Fruit fly (Drosophila melanogaster): ENCODE measurements around the gene sqz.

The sqz gene

DNA sequence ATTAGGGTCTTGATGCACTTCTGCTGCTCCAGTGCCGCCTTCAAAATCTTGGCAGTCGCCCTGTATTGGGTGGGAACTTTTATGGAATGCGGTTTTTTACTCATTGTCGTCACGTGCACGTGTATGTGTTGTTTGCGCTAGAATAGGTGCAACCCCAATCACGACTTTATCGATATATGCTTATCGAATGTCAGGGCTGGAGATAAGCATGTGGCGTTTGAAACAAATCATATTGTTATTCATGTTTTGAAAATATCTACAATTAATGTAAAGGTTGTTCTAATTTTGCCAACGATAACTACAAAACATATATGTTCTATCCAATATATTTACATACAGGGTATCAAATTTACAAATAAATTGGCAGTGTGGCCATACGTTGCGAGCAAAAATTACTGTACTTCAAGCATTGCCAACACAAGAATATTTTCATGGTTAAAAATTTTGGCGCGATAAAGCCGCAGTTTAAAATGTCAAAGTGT, 1.8 kb upstream of the sqz start, which contains the start of the genes CG42359 and Nsun5:
Gene CG42359, minus strand, starts transcription at position 166 of the 482 bp plus-strand sequence.
Gene Nsun5, minus strand, starts transcription at position 166 of the 482 bp plus-strand sequence.
- peak; percentile 87 for TF ChIP-seq CG17801 (GFP tag; optimal IDR thresholded peaks at IDR 0.05; ENCODE audit: partially characterized antibody)

DNA sequence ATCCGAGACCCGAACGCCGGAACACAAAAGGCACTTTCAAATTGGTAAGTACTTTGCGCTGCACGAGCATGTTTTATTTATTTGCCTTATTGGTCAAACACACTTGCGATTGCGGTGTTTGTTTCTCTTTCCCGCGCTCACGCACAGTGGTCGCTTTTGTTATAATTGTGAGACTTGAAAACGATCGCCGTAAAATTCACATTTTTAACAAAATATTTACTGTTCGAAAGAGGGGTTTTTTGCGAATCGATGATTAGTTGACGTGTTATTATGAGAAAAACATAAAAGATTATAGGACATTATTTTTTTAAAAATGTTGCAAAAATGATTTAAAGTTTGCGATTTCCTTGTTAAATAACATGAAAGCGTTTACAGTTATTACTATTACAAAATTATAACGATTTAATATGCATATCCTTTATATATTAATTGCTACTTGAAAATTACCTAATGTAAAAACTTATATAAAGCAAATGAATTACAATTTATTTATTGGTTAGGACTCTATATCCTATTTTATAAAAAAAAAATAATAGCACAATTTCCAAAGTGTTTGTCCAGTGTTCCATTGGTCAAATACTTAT, 954 bp downstream of the sqz start:
- peak; percentile 3 for TF ChIP-seq CG17801 (GFP tag; optimal IDR thresholded peaks at IDR 0.05; ENCODE audit: partially characterized antibody)

DNA sequence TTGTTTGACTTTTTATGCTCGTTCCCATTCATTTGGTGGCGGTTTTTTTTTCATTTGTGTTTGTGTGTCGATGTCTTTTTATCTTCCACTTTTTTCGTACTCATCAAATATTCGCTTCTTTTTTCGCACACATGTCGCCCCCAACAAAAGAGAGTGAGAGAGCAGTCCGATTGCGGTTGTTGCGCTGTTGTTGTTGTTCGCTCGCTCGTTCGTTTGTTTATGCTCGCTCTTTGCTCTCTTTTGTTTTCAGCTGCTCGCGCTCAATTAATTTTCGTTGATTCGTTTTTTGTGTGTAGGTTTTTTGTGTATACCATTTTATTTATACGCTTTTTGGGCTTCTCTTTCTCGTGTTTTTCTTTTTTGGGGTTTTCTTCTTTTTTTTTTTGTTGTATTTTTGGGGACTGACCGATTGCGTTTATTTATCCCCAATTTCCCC, 1.6 kb downstream of the sqz start:
- TF ChIP-seq CG17801 (GFP tag; optimal IDR thresholded peaks at IDR 0.05; ENCODE audit: partially characterized antibody), result peak; percentile 75

DNA sequence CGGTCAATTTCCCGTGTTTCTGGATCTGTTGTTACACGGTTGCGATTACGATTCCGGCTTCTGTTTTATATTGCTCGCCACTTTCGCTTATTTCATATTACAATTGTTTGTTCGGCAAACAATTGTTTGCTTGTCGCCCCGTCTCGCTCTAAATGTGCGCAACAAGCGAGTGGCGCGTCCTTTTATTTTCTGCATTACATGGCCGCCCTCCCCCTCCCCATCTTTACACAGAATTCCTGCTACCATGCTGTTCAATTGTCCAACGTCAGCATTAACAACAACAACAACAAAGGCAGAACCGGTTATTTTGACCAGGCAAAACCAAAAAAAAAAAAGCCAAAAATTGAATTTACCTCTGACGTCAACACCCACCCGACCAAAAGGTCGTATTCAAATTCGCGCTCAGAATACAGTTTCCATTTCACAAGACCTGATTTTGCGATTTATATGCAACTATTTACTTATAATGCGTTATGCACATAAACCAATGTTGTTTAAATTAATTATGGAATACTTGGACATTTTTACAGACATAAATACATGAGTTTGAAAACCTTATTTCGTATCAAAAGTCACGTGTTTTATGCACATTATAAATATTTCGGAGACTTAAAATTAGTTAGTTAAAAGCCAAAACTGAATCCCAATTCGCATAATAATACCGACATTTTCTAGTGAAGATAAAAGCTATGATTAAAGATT, 2.2 kb downstream of the sqz start:
- TF ChIP-seq CG17801 (GFP tag; optimal IDR thresholded peaks at IDR 0.05; ENCODE audit: partially characterized antibody), result no peak

DNA sequence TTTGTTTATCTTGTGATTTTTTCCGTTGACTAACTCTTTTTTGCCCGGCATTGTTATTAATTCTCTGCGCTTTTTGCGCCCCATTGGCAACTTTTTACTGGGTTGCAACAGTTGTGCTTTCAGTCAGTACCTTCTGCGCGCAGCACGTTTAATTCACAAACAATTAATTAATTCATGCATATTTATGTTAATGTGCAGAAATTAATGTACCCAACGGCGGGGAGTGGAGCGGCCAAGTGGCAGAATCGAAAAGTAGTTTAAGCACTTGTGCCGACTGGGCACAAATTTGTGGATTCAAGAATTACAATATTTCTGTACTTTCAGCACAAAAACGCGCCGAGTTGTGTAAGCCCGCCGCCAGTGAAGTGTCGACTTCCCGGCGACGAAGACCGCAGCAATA, 3.5 kb downstream of the sqz start:
- TF ChIP-seq CG17801 (GFP tag; optimal IDR thresholded peaks at IDR 0.05; ENCODE audit: partially characterized antibody), result peak; percentile 60

DNA sequence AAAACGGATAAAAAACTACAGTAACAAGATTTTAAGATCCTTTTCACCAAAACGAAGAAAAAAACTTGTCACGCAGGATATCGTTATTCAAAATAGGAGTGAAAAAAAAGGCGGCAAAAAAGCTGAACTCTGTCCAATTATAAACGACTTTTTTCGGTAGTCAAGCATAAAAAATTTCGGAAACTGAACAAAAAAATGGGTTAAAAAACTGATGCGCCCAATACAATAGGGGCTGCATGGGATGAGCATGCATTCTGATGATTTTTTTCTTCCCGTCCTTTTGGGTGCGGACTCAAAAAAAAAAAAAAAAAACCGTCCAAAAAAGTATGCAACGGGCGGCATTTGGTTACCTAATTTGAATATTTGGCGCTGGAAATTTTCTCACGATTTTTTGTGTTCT, 10.5 kb downstream of the sqz start:
- TF ChIP-seq CG17801 (GFP tag; optimal IDR thresholded peaks at IDR 0.05; ENCODE audit: partially characterized antibody), result no peak

DNA sequence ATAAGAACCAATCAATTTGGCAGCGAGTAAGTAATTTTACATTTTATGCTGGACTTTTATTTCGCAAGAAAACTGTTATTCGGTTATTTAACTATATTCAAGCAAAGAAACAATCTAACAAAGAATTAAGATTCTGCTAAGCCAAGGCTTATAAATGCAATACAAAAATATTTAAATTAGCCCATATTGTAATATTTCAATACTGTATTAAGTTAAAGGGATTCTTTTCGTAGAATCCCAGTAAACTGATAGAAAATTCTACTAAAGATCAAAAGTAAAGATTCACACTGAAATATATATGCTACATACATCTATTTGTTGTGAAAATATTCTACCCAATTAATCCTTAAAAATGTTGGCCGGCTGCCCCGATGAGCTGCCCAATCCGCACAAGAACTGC, 12.7 kb downstream of the sqz start, which contains the start of gene CG14282:
Gene CG14282, plus strand, starts transcription at position 301 of the 400 bp plus-strand sequence.
- no peak for TF ChIP-seq CG17801 (GFP tag; optimal IDR thresholded peaks at IDR 0.05; ENCODE audit: partially characterized antibody)

DNA sequence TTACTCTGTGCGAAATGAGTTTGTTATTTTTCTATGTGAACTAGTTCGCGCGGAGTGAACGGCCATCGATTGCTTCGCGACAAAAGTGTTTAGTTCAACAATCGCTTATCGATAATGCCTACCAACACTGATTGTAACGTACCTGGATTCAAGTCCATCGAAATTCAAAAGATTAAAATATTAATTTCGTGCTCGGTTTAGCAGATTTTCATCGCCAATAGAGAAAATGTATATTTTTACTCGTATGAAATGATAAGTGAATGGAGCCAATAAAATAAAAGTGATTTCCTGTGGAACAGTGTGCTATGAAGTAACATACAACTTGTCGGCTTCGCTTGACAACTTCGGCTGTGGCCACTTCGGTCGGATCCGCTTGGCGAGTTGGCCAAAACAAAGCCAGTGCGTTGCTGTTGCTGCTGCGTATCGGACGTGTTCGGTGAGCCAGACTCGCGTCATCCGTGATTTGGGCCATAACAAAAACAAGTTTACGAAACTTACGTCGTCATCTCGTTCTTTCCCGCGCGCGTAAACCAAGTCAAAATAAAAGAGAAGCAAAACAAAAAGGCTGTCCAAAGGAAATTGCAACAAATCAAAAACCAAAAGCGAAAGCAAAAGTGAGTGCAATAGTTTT, 16.4 kb downstream of the sqz start, which contains the start of the genes CG5555 and myd:
Gene CG5555, minus strand, starts transcription at position 276 of the 631 bp plus-strand sequence.
Gene myd, plus strand, starts transcription at position 397 of the 631 bp plus-strand sequence.
- no peak for TF ChIP-seq CG17801 (GFP tag; optimal IDR thresholded peaks at IDR 0.05; ENCODE audit: partially characterized antibody)

DNA sequence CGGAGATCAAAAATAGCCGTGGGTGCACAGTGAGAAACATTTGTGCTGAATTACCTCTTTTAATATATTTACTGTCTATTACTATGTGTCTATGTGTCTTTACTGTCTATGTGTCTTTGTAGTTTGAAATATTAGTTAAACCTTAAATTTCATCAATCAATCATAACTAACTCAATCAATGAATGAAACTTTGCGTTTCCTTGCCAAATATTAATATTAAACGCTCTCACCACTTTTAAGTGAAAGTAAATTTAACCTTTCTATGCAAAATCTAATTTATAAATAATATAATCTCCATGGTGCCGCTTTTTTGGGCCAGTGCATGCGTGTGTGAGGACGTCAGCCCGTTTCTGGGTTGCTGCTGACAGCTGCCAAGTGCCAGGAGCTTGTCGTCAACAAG, 17.2 kb downstream of the sqz start:
- TF ChIP-seq CG17801 (GFP tag; optimal IDR thresholded peaks at IDR 0.05; ENCODE audit: partially characterized antibody), result no peak

DNA sequence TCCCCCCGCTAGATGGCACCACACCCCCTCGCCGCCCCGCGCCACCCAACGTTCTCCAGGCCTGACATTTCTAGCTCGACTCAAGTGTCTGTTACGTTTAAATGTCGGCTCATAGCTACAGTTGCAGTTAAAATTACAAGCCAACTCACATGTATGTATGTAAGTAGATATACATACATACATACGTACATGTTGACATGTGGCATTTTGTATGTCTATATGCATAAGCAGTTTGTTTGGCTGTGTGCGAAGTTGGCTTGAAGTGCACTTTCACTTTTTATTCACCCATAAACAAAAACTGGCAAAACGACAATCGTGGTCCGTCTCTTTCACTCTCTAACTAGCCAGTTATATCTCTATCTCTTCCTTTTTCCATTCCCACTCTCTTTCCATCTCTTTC, 18.8 kb downstream of the sqz start:
- TF ChIP-seq CG17801 (GFP tag; optimal IDR thresholded peaks at IDR 0.05; ENCODE audit: partially characterized antibody), result no peak

DNA sequence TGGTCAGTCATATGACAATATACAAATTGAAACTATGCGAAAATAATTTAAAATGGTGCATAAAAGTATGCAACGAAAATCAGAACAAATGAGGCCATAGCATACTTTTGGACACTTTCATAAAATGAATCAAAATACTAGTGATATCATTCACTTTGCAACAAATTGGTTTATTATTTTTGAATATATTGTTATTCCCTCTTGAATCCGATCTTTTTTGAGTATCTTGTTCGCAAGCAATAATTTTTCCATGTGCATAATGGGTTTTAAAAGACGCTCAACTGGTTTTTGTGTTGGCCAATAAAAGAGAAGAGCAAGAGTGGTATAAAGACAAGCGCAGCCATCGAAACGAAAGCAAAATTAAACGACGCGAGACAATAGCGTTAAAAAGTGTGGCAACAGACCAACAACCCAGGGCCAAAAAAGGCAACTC, 23.7 kb downstream of the sqz start:
- no peak for TF ChIP-seq CG17801 (GFP tag; optimal IDR thresholded peaks at IDR 0.05; ENCODE audit: partially characterized antibody)

DNA sequence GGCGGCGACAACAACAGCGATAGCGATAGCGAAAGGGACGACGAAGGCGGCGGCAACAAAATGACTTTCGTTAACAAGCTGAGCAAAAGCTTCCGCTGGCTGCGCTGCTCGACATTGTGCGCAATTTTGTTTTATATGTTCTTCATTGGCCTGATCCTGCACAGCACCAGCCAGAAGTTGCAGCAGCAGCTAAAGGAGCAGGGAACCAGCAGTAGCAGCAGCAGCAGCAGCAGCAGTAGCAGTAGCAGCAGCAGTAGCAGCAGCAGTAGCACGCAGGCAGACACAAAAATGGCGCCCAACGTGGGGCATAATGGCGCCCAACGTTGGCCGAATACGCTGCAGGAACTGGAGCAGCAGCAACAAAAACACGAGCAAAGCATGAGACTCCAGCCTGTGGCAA, 26.0 kb downstream of the sqz start:
- TF ChIP-seq CG17801 (GFP tag; optimal IDR thresholded peaks at IDR 0.05; ENCODE audit: partially characterized antibody), result no peak

DNA sequence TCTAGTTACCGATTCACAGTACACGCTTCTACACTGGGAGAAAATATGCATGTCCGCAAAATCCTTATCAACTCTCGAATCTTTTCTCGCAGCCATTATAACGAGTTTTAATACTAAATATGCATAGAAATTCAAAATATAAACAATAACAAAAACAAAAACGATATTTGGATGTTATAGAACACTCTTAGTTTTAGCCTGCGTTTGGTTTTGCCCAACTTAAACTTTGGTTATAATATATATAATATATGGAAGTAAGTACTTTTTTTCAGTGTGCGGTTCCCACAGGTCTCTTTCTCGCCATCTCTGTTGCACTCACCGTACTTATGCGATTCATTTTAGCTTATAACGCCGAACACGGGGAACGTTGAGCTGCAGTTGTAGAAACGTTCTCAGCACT, 47.8 kb downstream of the sqz start, which contains the start of gene cry:
Gene cry, plus strand, starts transcription at position 377 of the 400 bp plus-strand sequence.
- TF ChIP-seq CG17801 (GFP tag; optimal IDR thresholded peaks at IDR 0.05; ENCODE audit: partially characterized antibody), result peak; percentile 97

DNA sequence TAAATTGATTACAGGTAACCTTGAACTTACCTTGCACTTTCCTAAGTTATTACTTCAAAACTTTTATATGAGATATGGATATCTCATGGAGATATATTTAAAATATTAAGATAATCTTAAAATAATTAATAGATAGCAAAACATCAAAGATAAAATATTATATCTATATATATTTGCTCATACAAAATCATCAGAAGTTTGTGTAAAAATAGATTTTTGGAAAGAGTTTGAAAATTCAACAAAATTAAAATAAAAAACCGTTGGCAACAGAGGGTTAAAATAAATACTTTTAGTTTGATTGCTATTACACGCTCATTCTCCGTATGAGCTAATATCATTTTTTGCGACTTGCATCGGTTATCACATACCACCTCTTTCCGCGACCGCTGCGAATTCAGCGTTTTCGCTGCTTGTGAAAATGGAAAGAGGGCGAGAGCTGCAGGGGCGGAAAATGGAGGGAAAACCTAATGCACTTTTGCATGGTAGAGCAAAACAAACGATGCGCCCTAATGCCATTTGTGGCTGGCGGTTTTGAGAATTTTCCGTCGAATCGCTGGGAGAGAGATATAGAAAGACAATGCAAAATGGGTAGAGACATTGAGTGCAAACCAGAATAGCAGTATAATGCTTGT, 48.6 kb downstream of the sqz start:
- peak; percentile 47 for TF ChIP-seq CG17801 (GFP tag; optimal IDR thresholded peaks at IDR 0.05; ENCODE audit: partially characterized antibody)

Measured in ovary, adult (tissue).